Worm (Caenorhabditis elegans) whole organism, L3 larva: ENCODE results near the gene F27D9.7.

Source experiments
- aly-2 ChIP-seq: fragments of 150-350 bp; optimal IDR thresholded peaks from 2 replicates; lab custom pipeline; 2014; ENCODE audit warnings: missing biosample characterization, missing genetic modification characterization
- unc-39 ChIP-seq: sonication (generic microtip); optimal IDR thresholded peaks from 4 replicates; lab custom pipeline; 2017; ENCODE audit warnings: missing biosample characterization, missing genetic modification characterization

- TF ChIP-seq aly-2 (tag; lab: Kevin White, UChicago) (no peak), unc-39 (tag; lab: Kevin White, UChicago) (no peak)
Observed at ce11 chrX:7656875-7657274, 13.7 kb downstream of the F27D9.7 start, which contains the start of gene F27D9.12.
